Worm (Caenorhabditis elegans): Measurements from ENCODE around the gene mam-7.

mam-7 gene

DNA sequence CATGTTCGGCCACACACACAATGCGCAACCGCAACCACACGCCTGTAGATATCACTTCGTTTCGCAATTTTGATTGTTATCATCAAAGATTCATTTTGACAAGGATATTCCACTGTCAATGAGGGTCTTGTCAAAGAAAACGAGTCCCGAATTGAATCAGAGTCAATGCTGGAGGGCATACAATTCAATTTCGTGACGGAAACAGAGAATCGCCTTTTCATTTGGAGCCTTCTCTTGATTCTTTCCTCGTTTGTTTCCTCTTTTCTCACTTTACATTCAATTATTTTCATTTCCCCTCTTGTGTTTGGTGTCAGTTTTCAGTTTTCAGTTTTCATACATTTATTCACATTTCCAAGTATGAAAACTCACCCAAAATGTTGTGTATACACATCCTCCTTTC, 25.6 kb upstream of the mam-7 start:
- no peak for TF ChIP-seq med-1 (GFP tag; optimal IDR thresholded peaks at IDR 0.05; ENCODE audit: insufficient read depth)
- TF ChIP-seq ztf-29 (GFP tag; IDR thresholded peaks at IDR 0.05) = no peak
- TF ChIP-seq klf-2 (GFP tag; conservative IDR thresholded peaks at IDR 0.05) = no peak
- no peak for TF ChIP-seq ref-1 (GFP tag; conservative IDR thresholded peaks at IDR 0.05)
- TF ChIP-seq flt-1 (GFP tag; IDR thresholded peaks at IDR 0.05) = no peak

DNA sequence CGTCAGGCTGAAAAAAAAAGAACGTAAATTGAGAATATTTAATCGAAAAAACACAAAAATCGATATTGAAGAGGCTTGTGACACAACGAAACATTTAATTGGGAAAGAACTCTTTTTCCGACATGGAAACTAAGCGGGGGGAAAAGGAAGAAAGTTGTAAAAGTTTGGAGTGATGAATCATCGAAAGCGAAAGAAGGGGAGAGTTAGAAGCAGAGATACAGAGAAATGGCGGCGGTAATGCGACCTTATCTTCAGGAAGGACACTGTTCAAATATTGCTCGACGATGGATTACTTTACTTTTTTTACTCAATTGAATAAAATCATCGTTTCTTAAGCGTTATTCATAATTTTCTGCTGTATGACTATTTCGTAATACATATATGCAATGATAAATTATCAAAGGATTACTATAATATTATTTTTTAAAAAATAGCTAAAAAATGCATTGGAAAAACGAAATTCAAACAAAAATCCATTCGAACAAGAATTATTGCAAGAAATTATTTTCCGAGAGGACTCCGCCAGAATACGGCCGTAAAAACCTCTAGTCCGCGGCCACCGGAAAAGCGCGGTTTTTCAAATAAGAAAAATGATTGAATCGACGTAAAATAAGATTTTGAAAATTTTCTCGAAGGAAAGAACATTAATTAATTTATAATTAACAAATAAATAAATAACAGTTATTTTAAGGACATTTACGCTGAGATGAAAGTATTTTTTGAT, 25.0 kb upstream of the mam-7 start, which contains the start of gene dhhc-4:
dhhc-4 (minus strand) TSS at position 13 of the 724 bp plus-strand sequence.
- peak; percentile 34; the same call in 1 of the 2 replicates for TF ChIP-seq T22C8.4 (GFP tag; IDR thresholded peaks at IDR 0.05)
- TF ChIP-seq flt-1 (GFP tag; IDR thresholded peaks at IDR 0.05) = peak; percentile 79
- 0 out of 2 replicates have a peak, but pooled peaks have one; percentile 40 for TF ChIP-seq klf-2 (GFP tag; conservative IDR thresholded peaks at IDR 0.05)
- peak; percentile 77 for TF ChIP-seq ztf-23 (GFP tag; IDR thresholded peaks at IDR 0.05)
- TF ChIP-seq cog-1 (tag; optimal IDR thresholded peaks at IDR 0.05) = no peak
- no peak for TF ChIP-seq ref-1 (GFP tag; conservative IDR thresholded peaks at IDR 0.05)

DNA sequence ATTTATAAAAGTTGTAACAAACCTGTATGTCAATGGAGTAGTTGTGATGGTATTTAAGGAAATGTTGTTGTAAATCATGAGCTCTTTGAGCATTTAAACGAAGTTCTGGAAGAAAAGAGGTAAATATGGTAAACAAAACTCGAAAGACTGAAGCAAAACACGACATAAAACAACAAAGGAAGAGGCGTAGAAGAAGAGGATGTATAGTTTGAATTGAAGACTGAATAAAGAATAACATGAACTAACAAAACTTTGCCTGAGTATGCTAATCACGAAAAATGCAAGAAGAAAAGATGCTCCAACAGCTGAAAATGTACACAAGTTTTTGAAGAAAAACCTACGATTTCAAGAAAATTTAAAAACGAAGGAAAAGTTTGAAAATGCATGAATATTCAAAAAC, 21.9 kb upstream of the mam-7 start, which contains the start of gene ZK757.1:
ZK757.1 (minus strand) TSS at position 101 of the 400 bp plus-strand sequence.
- TF ChIP-seq flt-1 (GFP tag; IDR thresholded peaks at IDR 0.05) (no peak), ztf-29 (GFP tag; IDR thresholded peaks at IDR 0.05) (no peak), T22C8.4 (GFP tag; IDR thresholded peaks at IDR 0.05) (no peak), med-1 (GFP tag; optimal IDR thresholded peaks at IDR 0.05; ENCODE audit: insufficient read depth) (no peak), ztf-23 (GFP tag; IDR thresholded peaks at IDR 0.05) (no peak), klf-2 (GFP tag; conservative IDR thresholded peaks at IDR 0.05) (no peak), cog-1 (tag; optimal IDR thresholded peaks at IDR 0.05) (no peak), tab-1 (GFP tag; IDR thresholded peaks at IDR 0.05) (no peak), ref-1 (GFP tag; conservative IDR thresholded peaks at IDR 0.05) (no peak)

DNA sequence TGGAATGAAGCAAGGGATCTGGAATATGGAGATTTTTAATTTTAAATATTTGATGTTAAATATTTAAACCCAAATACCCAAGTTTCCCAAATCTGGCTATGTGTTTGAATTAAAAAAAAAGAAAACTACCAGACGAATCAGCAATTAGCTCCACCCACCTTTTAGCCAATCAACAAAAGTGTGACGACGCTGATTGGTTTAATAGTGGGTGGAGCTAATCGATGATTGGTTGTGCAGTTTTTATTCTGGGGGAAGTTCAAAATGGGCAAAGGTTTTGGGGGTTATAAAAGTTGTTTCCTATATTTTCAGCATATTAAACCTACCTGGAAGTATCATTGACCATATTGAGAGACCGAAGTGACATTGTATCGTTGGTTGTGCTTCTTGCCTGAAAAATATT, 18.4 kb upstream of the mam-7 start:
- TF ChIP-seq flt-1 (GFP tag; IDR thresholded peaks at IDR 0.05) (no peak), tab-1 (GFP tag; IDR thresholded peaks at IDR 0.05) (no peak), ztf-29 (GFP tag; IDR thresholded peaks at IDR 0.05) (no peak), med-1 (GFP tag; optimal IDR thresholded peaks at IDR 0.05; ENCODE audit: insufficient read depth) (no peak), cog-1 (tag; optimal IDR thresholded peaks at IDR 0.05) (no peak), klf-2 (GFP tag; conservative IDR thresholded peaks at IDR 0.05) (no peak), T22C8.4 (GFP tag; IDR thresholded peaks at IDR 0.05) (no peak), ref-1 (GFP tag; conservative IDR thresholded peaks at IDR 0.05) (no peak), ztf-23 (GFP tag; IDR thresholded peaks at IDR 0.05) (no peak)

DNA sequence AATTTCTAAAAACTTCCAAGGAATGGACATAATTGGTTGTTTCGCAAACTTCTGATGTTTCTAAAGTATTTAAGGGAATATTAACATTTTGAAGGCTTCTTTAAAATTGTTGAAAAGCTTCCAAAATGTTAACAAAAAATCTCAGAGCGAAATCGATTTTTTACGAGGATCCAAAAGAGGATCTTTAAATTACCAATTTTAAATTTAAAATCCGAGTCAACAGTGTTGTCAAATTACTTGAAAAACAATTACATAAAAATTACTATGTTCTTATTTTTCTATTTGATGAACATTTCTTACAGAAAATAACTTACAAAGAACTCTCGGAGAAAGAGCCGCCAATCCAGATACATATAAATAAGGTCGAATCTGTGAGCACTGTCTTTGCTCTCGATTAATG, 16.0 kb upstream of the mam-7 start, which contains the start of gene ZK757.10:
ZK757.10 (plus strand) TSS at position 301 of the 400 bp plus-strand sequence.
- TF ChIP-seq ztf-23 (GFP tag; IDR thresholded peaks at IDR 0.05) (no peak), klf-2 (GFP tag; conservative IDR thresholded peaks at IDR 0.05) (no peak), cog-1 (tag; optimal IDR thresholded peaks at IDR 0.05) (no peak), tab-1 (GFP tag; IDR thresholded peaks at IDR 0.05) (no peak), flt-1 (GFP tag; IDR thresholded peaks at IDR 0.05) (no peak), T22C8.4 (GFP tag; IDR thresholded peaks at IDR 0.05) (no peak), med-1 (GFP tag; optimal IDR thresholded peaks at IDR 0.05; ENCODE audit: insufficient read depth) (no peak), ref-1 (GFP tag; conservative IDR thresholded peaks at IDR 0.05) (no peak), ztf-29 (GFP tag; IDR thresholded peaks at IDR 0.05) (no peak)

DNA sequence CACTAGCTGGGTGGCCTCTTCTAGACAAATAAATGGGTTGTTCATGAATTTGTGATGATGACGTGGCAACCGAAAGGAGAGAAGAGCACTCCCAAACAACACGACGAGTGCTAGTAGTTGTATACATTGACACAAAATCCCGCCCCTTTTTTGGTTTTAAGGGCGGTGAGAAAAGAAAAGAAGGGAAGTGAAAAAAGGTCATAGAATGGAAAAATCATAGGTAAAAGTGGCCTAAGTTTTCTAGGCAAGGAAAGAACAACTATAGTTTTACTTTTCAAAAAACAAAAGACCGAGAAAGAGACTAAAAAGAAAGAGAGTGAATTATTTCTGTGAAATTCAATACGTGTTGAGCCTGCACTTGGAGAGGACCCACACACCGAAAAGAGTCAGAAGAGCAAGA, 14.1 kb upstream of the mam-7 start, which contains the start of gene ZK757.2:
ZK757.2 (minus strand) TSS at position 101 of the 400 bp plus-strand sequence.
- no peak for TF ChIP-seq ztf-23 (GFP tag; IDR thresholded peaks at IDR 0.05)
- no peak for TF ChIP-seq flt-1 (GFP tag; IDR thresholded peaks at IDR 0.05)
- TF ChIP-seq cog-1 (tag; optimal IDR thresholded peaks at IDR 0.05) = no peak
- no peak for TF ChIP-seq ref-1 (GFP tag; conservative IDR thresholded peaks at IDR 0.05)
- TF ChIP-seq med-1 (GFP tag; optimal IDR thresholded peaks at IDR 0.05; ENCODE audit: insufficient read depth) = no peak
- TF ChIP-seq tab-1 (GFP tag; IDR thresholded peaks at IDR 0.05) = no peak
- TF ChIP-seq T22C8.4 (GFP tag; IDR thresholded peaks at IDR 0.05) = no peak

DNA sequence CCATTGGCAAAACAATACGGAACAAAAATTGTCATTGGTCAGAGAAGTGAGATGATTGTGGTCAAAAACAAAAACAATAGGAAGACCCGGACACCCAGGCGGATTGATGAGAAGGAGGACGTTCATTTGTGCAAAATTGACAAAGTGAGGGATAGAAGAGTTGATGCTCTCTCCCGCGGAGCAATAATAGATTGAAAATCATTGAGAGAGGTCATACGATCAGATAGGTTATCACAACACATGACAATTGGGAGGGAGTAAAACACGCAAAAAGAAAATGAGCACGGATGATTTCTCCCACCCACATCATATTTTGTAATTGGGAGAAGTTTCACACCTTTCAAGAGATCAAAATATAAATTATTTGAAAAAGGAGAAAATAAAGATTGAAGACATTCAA, 7.3 kb upstream of the mam-7 start:
- no peak for TF ChIP-seq med-1 (GFP tag; optimal IDR thresholded peaks at IDR 0.05; ENCODE audit: insufficient read depth)
- TF ChIP-seq ztf-29 (GFP tag; IDR thresholded peaks at IDR 0.05) = no peak
- no peak for TF ChIP-seq cog-1 (tag; optimal IDR thresholded peaks at IDR 0.05)
- TF ChIP-seq T22C8.4 (GFP tag; IDR thresholded peaks at IDR 0.05) = no peak
- TF ChIP-seq klf-2 (GFP tag; conservative IDR thresholded peaks at IDR 0.05) = no peak
- no peak for TF ChIP-seq ztf-23 (GFP tag; IDR thresholded peaks at IDR 0.05)
- TF ChIP-seq flt-1 (GFP tag; IDR thresholded peaks at IDR 0.05) = no peak

DNA sequence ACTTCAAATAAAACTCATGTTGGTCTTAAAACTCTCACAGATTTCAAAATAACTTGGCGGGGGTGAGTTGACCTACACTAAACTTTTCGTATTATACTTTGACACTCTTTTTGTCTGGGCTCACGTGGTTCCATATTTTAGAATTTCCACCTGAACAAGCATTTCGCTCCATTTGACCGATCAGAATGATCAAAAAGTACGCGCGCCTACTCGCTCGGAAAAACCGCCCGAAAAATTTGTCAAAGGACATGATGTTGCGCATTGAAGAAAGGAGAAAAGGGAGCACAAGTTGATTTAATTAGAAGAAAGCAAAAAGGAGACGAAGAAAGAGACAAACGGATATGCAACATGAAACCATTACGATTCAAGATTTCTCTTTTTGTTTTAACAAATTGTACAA, 6.6 kb upstream of the mam-7 start:
- no peak for TF ChIP-seq T22C8.4 (GFP tag; IDR thresholded peaks at IDR 0.05)
- no peak for TF ChIP-seq flt-1 (GFP tag; IDR thresholded peaks at IDR 0.05)
- TF ChIP-seq klf-2 (GFP tag; conservative IDR thresholded peaks at IDR 0.05) = no peak
- no peak for TF ChIP-seq med-1 (GFP tag; optimal IDR thresholded peaks at IDR 0.05; ENCODE audit: insufficient read depth)
- no peak for TF ChIP-seq cog-1 (tag; optimal IDR thresholded peaks at IDR 0.05)
- no peak for TF ChIP-seq ztf-23 (GFP tag; IDR thresholded peaks at IDR 0.05)
- TF ChIP-seq ztf-29 (GFP tag; IDR thresholded peaks at IDR 0.05) = no peak
- TF ChIP-seq ref-1 (GFP tag; conservative IDR thresholded peaks at IDR 0.05) = no peak
- no peak for TF ChIP-seq tab-1 (GFP tag; IDR thresholded peaks at IDR 0.05)

DNA sequence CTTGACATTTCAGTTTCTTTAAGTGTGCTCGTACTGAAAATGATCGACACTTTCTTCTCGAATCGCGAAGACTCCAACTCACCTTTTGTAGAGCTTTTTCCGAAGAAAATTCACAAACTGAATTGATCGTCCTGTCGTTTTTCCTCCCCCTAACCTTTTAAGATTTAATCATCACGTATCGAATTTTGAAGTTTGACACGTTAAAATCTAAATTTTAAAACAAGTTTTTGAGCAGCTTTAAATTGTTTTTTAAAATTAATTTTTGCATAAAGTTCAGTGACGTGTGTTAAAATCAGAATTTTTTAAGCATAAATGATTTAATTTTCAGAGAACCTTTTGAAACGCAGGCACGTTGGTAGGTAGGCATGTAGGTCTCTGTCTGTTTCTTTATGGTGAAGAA, 1.6 kb upstream of the mam-7 start, which contains the start of gene alg-4:
alg-4 (minus strand) TSS at position 101 of the 400 bp plus-strand sequence.
- no peak for TF ChIP-seq ref-1 (GFP tag; conservative IDR thresholded peaks at IDR 0.05)

DNA sequence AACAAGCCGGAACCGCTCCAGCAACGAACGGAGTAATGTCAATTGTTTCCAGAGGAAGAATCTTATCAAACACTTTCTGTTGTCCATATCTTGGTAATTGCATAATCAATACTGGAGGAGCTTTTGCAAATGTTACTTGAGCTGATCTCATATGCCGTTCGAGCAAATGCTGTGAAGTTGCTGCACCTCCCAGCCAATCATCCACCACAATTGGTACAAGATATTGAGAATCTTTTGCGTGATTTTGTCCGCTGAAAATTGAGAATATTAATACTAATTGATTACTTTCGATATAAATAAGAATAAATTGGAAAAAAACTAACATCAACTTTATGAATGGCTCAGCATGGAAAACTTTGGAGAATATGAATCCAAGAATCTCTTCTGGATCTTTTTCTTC, 6.8 kb downstream of the mam-7 start:
- no peak for TF ChIP-seq med-1 (GFP tag; optimal IDR thresholded peaks at IDR 0.05; ENCODE audit: insufficient read depth)

Measured in whole organism, midembryonic.